Worm (Caenorhabditis elegans): ENCODE measurements around the gene ptr-24.

ce11 chrX:13306869-13307446, 30.9 kb upstream of the ptr-24 start:
- no peak for TF ChIP-seq zag-1 (tag; optimal IDR thresholded peaks at IDR 0.05)
- TF ChIP-seq pha-4 (GFP tag; IDR thresholded peaks at IDR 0.05), result no peak; the same call in none of the 2 replicates
- peak; percentile 12 for TF ChIP-seq pha-4 (tag; optimal IDR thresholded peaks at IDR 0.05)
- TF ChIP-seq hmg-1.1 (GFP tag; IDR thresholded peaks at IDR 0.05), result peak; percentile 98
- no peak for TF ChIP-seq lin-39 (tag; optimal IDR thresholded peaks at IDR 0.05)
- no peak for TF ChIP-seq pqm-1 (tag; optimal IDR thresholded peaks at IDR 0.05)
- TF ChIP-seq unc-62 (GFP tag; optimal IDR thresholded peaks at IDR 0.05 in 1 of 2), result peak in 1 of 2 experiments; percentile 96
- no peak for TF ChIP-seq unc-62 (tag; optimal IDR thresholded peaks at IDR 0.05)
- TF ChIP-seq ceh-28 (tag; optimal IDR thresholded peaks at IDR 0.05), result no peak
- peak; percentile 87 to 97 for TF ChIP-seq daf-16 (GFP tag; optimal IDR thresholded peaks at IDR 0.05)
- peak; percentile 89 for TF ChIP-seq daf-16 (tag; optimal IDR thresholded peaks at IDR 0.05)
- no peak for TF ChIP-seq skn-1 (tag; optimal IDR thresholded peaks at IDR 0.05)
- no peak for TF ChIP-seq nhr-76 (tag; optimal IDR thresholded peaks at IDR 0.05)
